Fruit fly (Drosophila melanogaster): ENCODE data around the gene Fhos.

The Fhos gene

dm6 chr3L:8721145-8721544, 32.3 kb upstream of the Fhos start, which contains the start of the genes CG32022 and CG6511 (continued):
- TF ChIP-seq CG9215 (GFP tag; IDR thresholded peaks at IDR 0.05) (peak; percentile 98), CG34224 (GFP tag; IDR thresholded peaks at IDR 0.05; ENCODE audit: partially characterized antibody) (no peak; the same call in 2 of the 3 replicates), wdn (GFP tag; IDR thresholded peaks at IDR 0.05) (peak; percentile 93), Six4 (GFP tag; optimal IDR thresholded peaks at IDR 0.05) (peak; percentile 92), repo (GFP tag; optimal IDR thresholded peaks at IDR 0.05) (peak; percentile 92), CG30020 (tag; optimal IDR thresholded peaks at IDR 0.05) (peak; percentile 86), kni (GFP tag; optimal IDR thresholded peaks at IDR 0.05) (peak; percentile 92), Xbp1 (GFP tag; optimal IDR thresholded peaks at IDR 0.05) (peak; percentile 98), CG7786 (GFP tag; optimal IDR thresholded peaks at IDR 0.05) (peak; percentile 98), ato (GFP tag; IDR thresholded peaks at IDR 0.05; ENCODE audit: partially characterized antibody) (no peak), Mes4 (GFP tag; optimal IDR thresholded peaks at IDR 0.05) (peak; percentile 93), HLH3B (GFP tag; IDR thresholded peaks at IDR 0.05) (peak; percentile 94), CG30403 (GFP tag; optimal IDR thresholded peaks at IDR 0.05) (peak; percentile 99), rib (GFP tag; IDR thresholded peaks at IDR 0.05) (peak; percentile 92), CG13123 (GFP tag; optimal IDR thresholded peaks at IDR 0.05) (peak; percentile 94), pfk (GFP tag; optimal IDR thresholded peaks at IDR 0.05) (peak; percentile 67), Dek (tag; optimal IDR thresholded peaks at IDR 0.05) (peak; percentile 96), z (GFP tag; IDR thresholded peaks at IDR 0.05) (peak; percentile 11; the same call in 1 of the 3 replicates), dmrt11E (tag; optimal IDR thresholded peaks at IDR 0.05) (peak; percentile 96), CG10543 (GFP tag; optimal IDR thresholded peaks at IDR 0.05) (peak; percentile 99), Taf1 (GFP tag; IDR thresholded peaks at IDR 0.05) (peak; percentile 95), disco-r (GFP tag; optimal IDR thresholded peaks at IDR 0.05) (peak; percentile 95), dmrt99B (tag; optimal IDR thresholded peaks at IDR 0.05) (peak; percentile 94), fru (optimal IDR thresholded peaks at IDR 0.05) (no peak), ken (GFP tag; IDR thresholded peaks at IDR 0.05) (peak; percentile 94), seq (GFP tag; IDR thresholded peaks at IDR 0.05) (peak; percentile 96), CoRest (tag; optimal IDR thresholded peaks at IDR 0.05) (peak; percentile 99), CG43689 (GFP tag; IDR thresholded peaks at IDR 0.05) (peak; percentile 84), CG13894 (tag; optimal IDR thresholded peaks at IDR 0.05) (peak; percentile 95), shn (GFP tag; optimal IDR thresholded peaks at IDR 0.05) (peak; percentile 99), sisA (GFP tag; IDR thresholded peaks at IDR 0.05) (peak; percentile 97), Camta (GFP tag; optimal IDR thresholded peaks at IDR 0.05) (peak; percentile 97), sens-2 (GFP tag; IDR thresholded peaks at IDR 0.05) (peak; percentile 88), CG10267 (tag; optimal IDR thresholded peaks at IDR 0.05) (peak; percentile 98), croc (GFP tag; conservative IDR thresholded peaks at IDR 0.05) (peak; percentile 97), CG2202 (tag; optimal IDR thresholded peaks at IDR 0.05) (peak; percentile 91), eyg (GFP tag; optimal IDR thresholded peaks at IDR 0.05) (peak; percentile 95), H2.0 (GFP tag; IDR thresholded peaks at IDR 0.05) (peak; percentile 94), ems (GFP tag; optimal IDR thresholded peaks at IDR 0.05) (peak; percentile 97), GATAe (GFP tag; conservative IDR thresholded peaks at IDR 0.05) (peak; percentile 89), CG12299 (tag; optimal IDR thresholded peaks at IDR 0.05) (peak; percentile 94), Dbx (GFP tag; IDR thresholded peaks at IDR 0.05) (peak; percentile 97), TFAM (GFP tag; optimal IDR thresholded peaks at IDR 0.05) (peak; percentile 31), D19B (GFP tag; optimal IDR thresholded peaks at IDR 0.05) (peak; percentile 95), vnd (GFP tag; IDR thresholded peaks at IDR 0.05; ENCODE audit: partially characterized antibody) (no peak), Dip3 (GFP tag; optimal IDR thresholded peaks at IDR 0.05) (peak; percentile 98), CG4730 (GFP tag; IDR thresholded peaks at IDR 0.05) (peak; percentile 91), sqz (GFP tag; optimal IDR thresholded peaks at IDR 0.05) (no peak), ro (GFP tag; IDR thresholded peaks at IDR 0.05) (peak; percentile 91), CG3847 (GFP tag; IDR thresholded peaks at IDR 0.05) (peak; percentile 98), Elba2 (GFP tag; optimal IDR thresholded peaks at IDR 0.05) (peak; percentile 87), Ets65A (GFP tag) (peak; percentile 100)

Data from whole organism, embryonic.